Fruit fly (Drosophila melanogaster): ENCODE data around the gene CG8997.

The CG8997 gene

dm6 chr2L:13839744-13840151, 5.4 kb downstream of the CG8997 start (continued):
- TF ChIP-seq CG33213 (GFP tag; optimal IDR thresholded peaks at IDR 0.05) (peak; percentile 67), bab2 (GFP tag; optimal IDR thresholded peaks at IDR 0.05) (peak; percentile 64), CG18764 (GFP tag; optimal IDR thresholded peaks at IDR 0.05) (peak; percentile 36), abd-A (tag; optimal IDR thresholded peaks at IDR 0.05) (no peak), C15 (GFP tag; IDR thresholded peaks at IDR 0.05) (no peak), NC2β (GFP tag; optimal IDR thresholded peaks at IDR 0.05) (peak; percentile 60), CG1647 (GFP tag; optimal IDR thresholded peaks at IDR 0.05) (peak; percentile 85), CG2116 (GFP tag; optimal IDR thresholded peaks at IDR 0.05) (peak; percentile 46), Poxn (GFP tag; IDR thresholded peaks at IDR 0.05) (peak; percentile 33; the same call in 1 of the 2 replicates), CG8089 (GFP tag; optimal IDR thresholded peaks at IDR 0.05) (peak; percentile 31), Nf-YB (GFP tag; optimal IDR thresholded peaks at IDR 0.05) (peak; percentile 64), CG8281 (tag; optimal IDR thresholded peaks at IDR 0.05) (peak; percentile 25), CG14965 (GFP tag; optimal IDR thresholded peaks at IDR 0.05; ENCODE audit: borderline replicate concordance) (no peak), pfk (GFP tag; optimal IDR thresholded peaks at IDR 0.05) (no peak), Jarid2 (GFP tag; optimal IDR thresholded peaks at IDR 0.05) (peak; percentile 1), Atf6 (GFP tag; IDR thresholded peaks at IDR 0.05) (peak; percentile 83), CG1602 (GFP tag; optimal IDR thresholded peaks at IDR 0.05) (peak; percentile 82), stwl (tag; optimal IDR thresholded peaks at IDR 0.05) (no peak), NC2α (GFP tag; optimal IDR thresholded peaks at IDR 0.05) (peak; percentile 61), CG43689 (GFP tag; IDR thresholded peaks at IDR 0.05) (peak; percentile 48; the same call in 1 of the 2 replicates), bigmax (GFP tag; optimal IDR thresholded peaks at IDR 0.05) (no peak), Ets65A (GFP tag) (peak; percentile 95), seq (GFP tag; IDR thresholded peaks at IDR 0.05) (peak; percentile 57), Scr (GFP tag; IDR thresholded peaks at IDR 0.05; ENCODE audit: partially characterized antibody) (no peak), yki (optimal IDR thresholded peaks at IDR 0.05) (no peak), CG1233 (GFP tag; optimal IDR thresholded peaks at IDR 0.05) (peak; percentile 36), tup (GFP tag; optimal IDR thresholded peaks at IDR 0.05) (peak; percentile 36), CG14710 (tag; optimal IDR thresholded peaks at IDR 0.05) (peak; percentile 78), CG7786 (GFP tag; optimal IDR thresholded peaks at IDR 0.05) (peak; percentile 58), tx (GFP tag; optimal IDR thresholded peaks at IDR 0.05) (no peak), CG9876 (GFP tag; optimal IDR thresholded peaks at IDR 0.05) (no peak), Dfd (GFP tag; optimal IDR thresholded peaks at IDR 0.05) (peak in 1 of 2 experiments; percentile 34), insv (GFP tag; optimal IDR thresholded peaks at IDR 0.05) (no peak), Dll (GFP tag; IDR thresholded peaks at IDR 0.05; ENCODE audit: partially characterized antibody) (no peak), HmgZ (tag; optimal IDR thresholded peaks at IDR 0.05) (peak; percentile 14), HLH4C (GFP tag; IDR thresholded peaks at IDR 0.05; ENCODE audit: partially characterized antibody) (no peak), CG10209 (GFP tag; optimal IDR thresholded peaks at IDR 0.05) (peak; percentile 80), CG10979 (tag; optimal IDR thresholded peaks at IDR 0.05) (peak; percentile 85), pzg (GFP tag; optimal IDR thresholded peaks at IDR 0.05) (no peak), CG8765 (GFP tag; IDR thresholded peaks at IDR 0.05) (no peak), gro (GFP tag; optimal IDR thresholded peaks at IDR 0.05) (peak; percentile 15), CG15011 (GFP tag; optimal IDR thresholded peaks at IDR 0.05) (peak; percentile 52), CG13287 (GFP tag; IDR thresholded peaks at IDR 0.05; ENCODE audit: partially characterized antibody) (no peak), CG6683 (GFP tag; optimal IDR thresholded peaks at IDR 0.05) (peak; percentile 29), CG15514 (GFP tag; optimal IDR thresholded peaks at IDR 0.05) (peak; percentile 40), gem (tag; optimal IDR thresholded peaks at IDR 0.05) (peak; percentile 92), Ravus (GFP tag; IDR thresholded peaks at IDR 0.05) (peak; percentile 48), kay (GFP tag; optimal IDR thresholded peaks at IDR 0.05) (peak; percentile 34), ato (GFP tag; IDR thresholded peaks at IDR 0.05; ENCODE audit: partially characterized antibody) (no peak), Mrtf (GFP tag; IDR thresholded peaks at IDR 0.05) (peak; percentile 44; the same call in 1 of the 3 replicates), ase (GFP tag; IDR thresholded peaks at IDR 0.05) (peak; percentile 53; the same call in 1 of the 3 replicates)
